Worm (Caenorhabditis elegans): ENCODE results near the gene F19B6.1.

DNA sequence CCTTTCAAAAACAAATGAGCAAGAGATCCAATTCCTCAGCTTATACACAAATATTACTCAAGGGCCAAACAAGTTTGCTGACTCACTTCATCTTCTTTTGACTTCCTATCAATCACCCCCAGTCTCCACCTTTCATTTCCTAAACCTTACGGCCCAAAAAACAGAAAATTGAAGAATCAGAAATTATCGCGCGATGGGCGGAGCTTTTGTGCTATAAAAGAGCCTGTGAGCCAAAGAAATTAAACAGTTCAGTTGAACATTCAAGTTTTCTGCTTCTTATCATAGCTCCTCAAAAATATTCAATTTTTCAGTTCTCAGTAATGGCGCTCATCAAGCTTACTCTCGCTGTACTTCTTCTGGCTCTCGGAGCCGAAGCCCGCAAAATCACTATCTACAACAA, 43.9 kb upstream of the F19B6.1 start, which contains the start of gene thn-1:
- TF ChIP-seq mdl-1 (tag; optimal IDR thresholded peaks at IDR 0.05), result no peak
- no peak for TF ChIP-seq blmp-1 (tag; optimal IDR thresholded peaks at IDR 0.05)
- TF ChIP-seq elt-2 (tag; optimal IDR thresholded peaks at IDR 0.05), result no peak
- no peak for TF ChIP-seq zag-1 (tag; optimal IDR thresholded peaks at IDR 0.05)
- TF ChIP-seq grh-1 (GFP tag; IDR thresholded peaks at IDR 0.05), result no peak
- no peak for TF ChIP-seq tbx-2 (tag; optimal IDR thresholded peaks at IDR 0.05)
- no peak for TF ChIP-seq skn-1 (tag; optimal IDR thresholded peaks at IDR 0.05)
- TF ChIP-seq unc-86 (tag; optimal IDR thresholded peaks at IDR 0.05), result no peak

All from whole organism, L1 larva.